Fruit fly (Drosophila melanogaster): Measurements from ENCODE around the gene fon.

- TF ChIP-seq CG4282 (GFP tag; optimal IDR thresholded peaks at IDR 0.05) (no peak), GATAe (GFP tag; conservative IDR thresholded peaks at IDR 0.05) (no peak), CG17829 (tag; optimal IDR thresholded peaks at IDR 0.05) (no peak), Dfd (GFP tag; optimal IDR thresholded peaks at IDR 0.05) (no peak), Hmr (GFP tag; optimal IDR thresholded peaks at IDR 0.05) (no peak), Hey (tag; optimal IDR thresholded peaks at IDR 0.05) (no peak), CG4617 (GFP tag; optimal IDR thresholded peaks at IDR 0.05; ENCODE audit: borderline replicate concordance) (no peak), hkb (optimal IDR thresholded peaks at IDR 0.05) (no peak), hkb (GFP tag; IDR thresholded peaks at IDR 0.05) (no peak), CG10979 (tag; optimal IDR thresholded peaks at IDR 0.05) (no peak), sens (GFP tag) (no peak), CG10267 (tag; optimal IDR thresholded peaks at IDR 0.05) (no peak), CG4730 (GFP tag; IDR thresholded peaks at IDR 0.05) (no peak), CG17802 (tag; optimal IDR thresholded peaks at IDR 0.05) (no peak)
Observed at dm6 chr2L:19422642-19423041, 36.6 kb upstream of the fon start.
